Fruit fly (Drosophila melanogaster) whole organism, embryonic: ENCODE data around the gene CG8460.
A peak's percentile ranks its signal among the peaks of the same experiment; 100 is the strongest.

ENCODE experiments used
- Atf6 ChIP-seq: fragments of 200-800 bp; sonication (Bioruptor generic); IDR thresholded peaks from 2 replicates; pipeline ENCODE4 v1.3.6; 2022; ENCODE audit warnings: missing biosample characterization, missing genetic modification characterization
- B-H2 ChIP-seq: fragments of 200-800 bp; sonication (Bioruptor generic); optimal IDR thresholded peaks from 2 replicates; lab custom pipeline; 2018; ENCODE audit warnings: missing biosample characterization, mild to moderate bottlenecking, missing genetic modification characterization
- Blimp-1 ChIP-seq: fragments of 200-800 bp; sonication (Bioruptor generic); optimal IDR thresholded peaks from 3 replicates; lab custom pipeline; 2018; ENCODE audit warnings: missing biosample characterization, missing genetic modification characterization, mild to moderate bottlenecking, moderate library complexity, missing genetic modification reagents
- CG10267 ChIP-seq: fragments of 200-800 bp; sonication (Bioruptor generic); optimal IDR thresholded peaks from 2 replicates; lab custom pipeline; 2018; ENCODE audit warnings: missing biosample characterization, mild to moderate bottlenecking, missing genetic modification characterization, moderate library complexity
- CG12071 ChIP-seq: fragments of 200-800 bp; sonication (Bioruptor generic); optimal IDR thresholded peaks from 3 replicates; lab custom pipeline; 2018; ENCODE audit warnings: missing biosample characterization, mild to moderate bottlenecking, missing genetic modification characterization
- CG13287 ChIP-seq: fragments of 200-800 bp; sonication (Bioruptor generic); IDR thresholded peaks from 2 replicates; pipeline ENCODE4 v1.3.6; 2022; ENCODE audit warnings: missing biosample characterization, missing genetic modification characterization; ENCODE audit not compliant: partially characterized antibody
- CG13624 ChIP-seq: fragments of 200-800 bp; sonication (Bioruptor generic); optimal IDR thresholded peaks from 2 replicates; lab custom pipeline; 2016; ENCODE audit warnings: missing biosample characterization, missing genetic modification characterization
- CG15269 ChIP-seq: fragments of 200-800 bp; sonication (Bioruptor generic); optimal IDR thresholded peaks from 2 replicates; lab custom pipeline; 2018; ENCODE audit warnings: missing biosample characterization, mild to moderate bottlenecking, missing genetic modification characterization, moderate library complexity
- CG1602 ChIP-seq: fragments of 200-800 bp; sonication (Bioruptor generic); optimal IDR thresholded peaks from 3 replicates; lab custom pipeline; 2016; ENCODE audit warnings: missing biosample characterization, missing genetic modification characterization
- CG2199 ChIP-seq: fragments of 200-800 bp; sonication (Bioruptor generic); IDR thresholded peaks from 3 replicates; pipeline ENCODE4 v1.3.6; 2022; ENCODE audit warnings: missing biosample characterization, missing genetic modification characterization
- CG32772 ChIP-seq: fragments of 200-800 bp; sonication (Bioruptor generic); IDR thresholded peaks from 2 replicates; pipeline ENCODE4 v1.3.6; 2022; ENCODE audit warnings: missing biosample characterization, missing genetic modification characterization
- CG34422 ChIP-seq: fragments of 200-800 bp; sonication (Bioruptor generic); IDR thresholded peaks from 3 replicates; pipeline ENCODE4 v1.3.6; 2022; ENCODE audit warnings: missing biosample characterization, missing genetic modification characterization
- CG6175 ChIP-seq: fragments of 200-800 bp; sonication (Bioruptor generic); IDR thresholded peaks from 3 replicates; pipeline ENCODE4 v1.3.6; 2022; ENCODE audit warnings: missing biosample characterization, missing genetic modification characterization
- CG6254 ChIP-seq: fragments of 200-800 bp; sonication (Bioruptor generic); optimal IDR thresholded peaks from 3 replicates; lab custom pipeline; 2017; ENCODE audit warnings: mild to moderate bottlenecking, missing biosample characterization, missing genetic modification reagents, missing genetic modification characterization
- CG7963 ChIP-seq: fragments of 200-800 bp; sonication (Bioruptor generic); IDR thresholded peaks from 3 replicates; pipeline ENCODE4 v1.3.6; 2022; ENCODE audit warnings: missing biosample characterization, missing genetic modification characterization; ENCODE audit not compliant: partially characterized antibody
- CG8089 ChIP-seq: fragments of 200-800 bp; sonication (Bioruptor generic); optimal IDR thresholded peaks from 3 replicates; lab custom pipeline; 2016; ENCODE audit warnings: missing biosample characterization, missing genetic modification characterization
- CG8924 ChIP-seq: fragments of 200-800 bp; optimal IDR thresholded peaks from 3 replicates; lab custom pipeline; 2019; ENCODE audit warnings: missing biosample characterization, mild to moderate bottlenecking, missing genetic modification characterization, moderate library complexity
- CG9609 ChIP-seq: fragments of 200-800 bp; sonication (Bioruptor generic); optimal IDR thresholded peaks from 3 replicates; lab custom pipeline; 2016; ENCODE audit warnings: missing biosample characterization, missing genetic modification characterization
- Drgx ChIP-seq: fragments of 200-800 bp; sonication (Bioruptor generic); IDR thresholded peaks from 2 replicates; pipeline ENCODE4 v1.3.6; 2022; ENCODE audit warnings: missing biosample characterization, missing genetic modification characterization
- Eip74EF ChIP-seq, 2 experiments: fragments of 200-800 bp in 1 of 2; fragments of >200 bp in 1 of 2; sonication (Bioruptor generic) in 1 of 2; optimal IDR thresholded peaks; 2 replicates each; lab custom pipeline; 2017 to 2019; ENCODE audit warnings: missing biosample characterization in 2 of 2, missing genetic modification characterization in 2 of 2, mild to moderate bottlenecking in 1 of 2, moderate library complexity in 1 of 2
- Fer1 ChIP-seq: fragments of 200-800 bp; sonication (Bioruptor generic); optimal IDR thresholded peaks from 2 replicates; lab custom pipeline; 2017; ENCODE audit warnings: missing biosample characterization, mild to moderate bottlenecking, missing genetic modification characterization
- Hmr ChIP-seq: fragments of 200-800 bp; sonication (Bioruptor generic); optimal IDR thresholded peaks from 3 replicates; lab custom pipeline; 2017; ENCODE audit warnings: mild to moderate bottlenecking, missing biosample characterization, missing genetic modification reagents, missing genetic modification characterization
- Med ChIP-seq: fragments of 200-800 bp; sonication (Bioruptor generic); peaks from one replicate; lab custom pipeline; 2016; ENCODE audit warnings: missing biosample characterization, missing genetic modification characterization, mild to moderate bottlenecking, inconsistent platforms, moderate library complexity
- NK7.1 ChIP-seq: fragments of 200-800 bp; sonication (Bioruptor generic); optimal IDR thresholded peaks from 3 replicates; lab custom pipeline; 2016; ENCODE audit warnings: missing biosample characterization, missing genetic modification characterization
- Nf-YB ChIP-seq: fragments of 200-800 bp; sonication (Bioruptor generic); optimal IDR thresholded peaks from 3 replicates; lab custom pipeline; 2019; ENCODE audit warnings: missing biosample characterization, mild to moderate bottlenecking, missing genetic modification characterization, moderate library complexity
- Vsx1 ChIP-seq: fragments of 200-800 bp; sonication (Bioruptor generic); optimal IDR thresholded peaks from 2 replicates; lab custom pipeline; 2017; ENCODE audit warnings: missing biosample characterization, mild to moderate bottlenecking, missing genetic modification characterization, missing genetic modification reagents
- al ChIP-seq: fragments of 200-800 bp; sonication (Bioruptor generic); IDR thresholded peaks from 2 replicates; pipeline ENCODE4 v1.3.6; 2022; ENCODE audit warnings: missing biosample characterization, missing genetic modification characterization
- ase ChIP-seq: fragments of 200-800 bp; sonication (Bioruptor generic); IDR thresholded peaks from 3 replicates; pipeline ENCODE4 v1.3.6; 2022; ENCODE audit warnings: missing biosample characterization, missing genetic modification characterization
- bigmax ChIP-seq: fragments of 200-800 bp; sonication (Bioruptor generic); optimal IDR thresholded peaks from 2 replicates; lab custom pipeline; 2018; ENCODE audit warnings: missing biosample characterization, mild to moderate bottlenecking, missing genetic modification characterization
- bowl ChIP-seq: fragments of 200-800 bp; sonication (Bioruptor generic); IDR thresholded peaks from 2 replicates; pipeline ENCODE4 v1.3.6; 2022; ENCODE audit warnings: missing biosample characterization, missing genetic modification characterization
- chinmo ChIP-seq: fragments of 200-800 bp; sonication (Bioruptor generic); IDR thresholded peaks from 4 replicates; pipeline ENCODE4 v1.3.6; 2022; ENCODE audit warnings: missing biosample characterization, missing genetic modification characterization; ENCODE audit not compliant: partially characterized antibody
- chn ChIP-seq: fragments of 200-800 bp; sonication (Bioruptor generic); optimal IDR thresholded peaks from 2 replicates; lab custom pipeline; 2016; ENCODE audit warnings: missing biosample characterization, missing genetic modification characterization
- fru ChIP-seq: fragments of >200 bp; optimal IDR thresholded peaks from 2 replicates; lab custom pipeline; 2017
- hb ChIP-seq: fragments of 200-800 bp; sonication (Bioruptor generic); IDR thresholded peaks from 3 replicates; pipeline ENCODE4 v1.3.6; 2022; ENCODE audit warnings: missing biosample characterization, missing genetic modification characterization; ENCODE audit not compliant: partially characterized antibody
- hkb ChIP-seq, 2 experiments: fragments of 200-800 bp in 1 of 2; fragments of >200 bp in 1 of 2; sonication (Bioruptor generic) in 1 of 2; IDR thresholded peaks in 1 of 2; optimal IDR thresholded peaks in 1 of 2; 2 replicates each; pipeline versions ENCODE4 v1.3.6 to Lab custom; 2017 to 2022; ENCODE audit warnings: missing biosample characterization in 1 of 2, missing genetic modification characterization in 1 of 2
- insv ChIP-seq, 2 experiments: fragments of 200-800 bp; sonication (Bioruptor generic); optimal IDR thresholded peaks; 3 replicates each; lab custom pipeline; 2016 to 2018; ENCODE audit warnings: missing biosample characterization in 2 of 2, missing genetic modification characterization in 2 of 2
- kay ChIP-seq: fragments of 200-800 bp; sonication (Bioruptor generic); optimal IDR thresholded peaks from 2 replicates; lab custom pipeline; 2016; ENCODE audit warnings: missing biosample characterization, missing genetic modification characterization
- lab ChIP-seq: fragments of 200-800 bp; sonication (Bioruptor generic); optimal IDR thresholded peaks from 3 replicates; lab custom pipeline; 2017; ENCODE audit warnings: missing biosample characterization, missing genetic modification characterization, mild to moderate bottlenecking, moderate library complexity, missing genetic modification reagents
- pnt ChIP-seq: fragments of 200-800 bp; sonication (Bioruptor generic); optimal IDR thresholded peaks from 3 replicates; lab custom pipeline; 2016; ENCODE audit warnings: missing biosample characterization, missing genetic modification characterization
- pzg ChIP-seq: fragments of 200-800 bp; sonication (Bioruptor generic); optimal IDR thresholded peaks from 3 replicates; lab custom pipeline; 2018; ENCODE audit warnings: missing biosample characterization, mild to moderate bottlenecking, missing genetic modification characterization, moderate library complexity
- row ChIP-seq: fragments of 200-800 bp; sonication (Bioruptor generic); IDR thresholded peaks from 3 replicates; pipeline ENCODE4 v1.3.6; 2022; ENCODE audit warnings: missing biosample characterization, missing genetic modification characterization
- sd ChIP-seq: fragments of 200-800 bp; sonication (Bioruptor generic); optimal IDR thresholded peaks from 3 replicates; lab custom pipeline; 2018; ENCODE audit warnings: missing biosample characterization, mild to moderate bottlenecking, missing genetic modification characterization, moderate library complexity
- sens ChIP-seq: fragments of 200-800 bp; sonication (Bioruptor generic); peaks from one replicate; lab custom pipeline; 2016; ENCODE audit warnings: missing biosample characterization, missing genetic modification characterization
- sob ChIP-seq: fragments of 200-800 bp; sonication (Bioruptor generic); IDR thresholded peaks from 2 replicates; pipeline ENCODE4 v1.3.6; 2022; ENCODE audit warnings: missing biosample characterization, missing genetic modification characterization
- sug ChIP-seq: fragments of 200-800 bp; optimal IDR thresholded peaks from 2 replicates; lab custom pipeline; 2019; ENCODE audit warnings: missing biosample characterization, mild to moderate bottlenecking, missing genetic modification characterization, moderate library complexity
- tgo ChIP-seq: fragments of 200-800 bp; sonication (Bioruptor generic); IDR thresholded peaks from 3 replicates; pipeline ENCODE4 v1.3.6; 2022; ENCODE audit warnings: missing biosample characterization, missing genetic modification characterization
- unc-4 ChIP-seq: fragments of 200-800 bp; sonication (Bioruptor generic); IDR thresholded peaks from 2 replicates; pipeline ENCODE4 v1.3.6; 2022; ENCODE audit warnings: missing biosample characterization, missing genetic modification characterization; ENCODE audit not compliant: partially characterized antibody
- vvl ChIP-seq: fragments of 200-800 bp; sonication (Bioruptor generic); IDR thresholded peaks from 2 replicates; pipeline ENCODE4 v1.3.6; 2022; ENCODE audit warnings: missing biosample characterization, missing genetic modification characterization
- yki ChIP-seq: fragments of >200 bp; optimal IDR thresholded peaks from 3 replicates; lab custom pipeline; 2018
- z ChIP-seq: fragments of 200-800 bp; sonication (Bioruptor generic); IDR thresholded peaks from 3 replicates; pipeline ENCODE4 v1.3.6; 2022; ENCODE audit warnings: missing biosample characterization, missing genetic modification characterization

The CG8460 gene

dm6 chr2L:8148514-8149085 is 48.4 kb upstream of the CG8460 start (continued):
- TF ChIP-seq chn (GFP tag; lab: Kevin White, UChicago) = no peak
- 0 out of 2 replicates have a peak, but pooled peaks have one; percentile 11 for TF ChIP-seq CG13287
- peak; percentile 23; the same call in 1 of the 2 replicates for TF ChIP-seq Drgx (GFP tag; lab: Robert Waterston, UW)
- TF ChIP-seq z (GFP tag; lab: Robert Waterston, UW) = peak; percentile 92
- no peak for TF ChIP-seq hkb (optimal IDR thresholded peaks at IDR 0.05; lab: Kevin White, UChicago)
- TF ChIP-seq hkb (GFP tag; IDR thresholded peaks at IDR 0.05; lab: Robert Waterston, UW) = no peak
- TF ChIP-seq Med (GFP tag; lab: Kevin White, UChicago) = peak; percentile 77
- 0 out of 3 replicates have a peak, but pooled peaks have one; percentile 42 for TF ChIP-seq CG2199 (GFP tag; lab: Robert Waterston, UW)
- TF ChIP-seq insv (GFP tag; optimal IDR thresholded peaks at IDR 0.05; lab: Kevin White, UChicago) = peak in 1 of 2 experiments; percentile 62
- peak in 1 of 2 experiments; percentile 12 for TF ChIP-seq Eip74EF (GFP tag; optimal IDR thresholded peaks at IDR 0.05; lab: Kevin White, UChicago)
- TF ChIP-seq Atf6 (GFP tag; lab: Robert Waterston, UW) = peak; percentile 13; the same call in 1 of the 2 replicates
- no peak for TF ChIP-seq pnt (GFP tag; lab: Kevin White, UChicago)
- peak; percentile 4 for TF ChIP-seq Hmr (GFP tag; lab: Kevin White, UChicago)
- TF ChIP-seq sens (GFP tag; lab: Kevin White, UChicago) = peak; percentile 13
- TF ChIP-seq B-H2 (GFP tag; lab: Kevin White, UChicago) = peak; percentile 19
- TF ChIP-seq vvl (GFP tag; lab: Robert Waterston, UW) = peak; percentile 49; the same call in 1 of the 2 replicates
- peak; percentile 18 for TF ChIP-seq Fer1
- TF ChIP-seq CG34422 (GFP tag; lab: Robert Waterston, UW) = no peak
- no peak for TF ChIP-seq CG1602 (GFP tag; lab: Kevin White, UChicago)
- TF ChIP-seq kay (GFP tag; lab: Kevin White, UChicago) = no peak
- TF ChIP-seq CG6175 (GFP tag; lab: Robert Waterston, UW) = peak; percentile 95
- TF ChIP-seq chinmo = peak; percentile 84
- 0 out of 2 replicates have a peak, but pooled peaks have one; percentile 9 for TF ChIP-seq sob (GFP tag; lab: Robert Waterston, UW)
- TF ChIP-seq CG6254 (GFP tag; lab: Kevin White, UChicago) = no peak
- TF ChIP-seq CG12071 (GFP tag; lab: Kevin White, UChicago) = peak; percentile 36
- 0 out of 2 replicates have a peak, but pooled peaks have one; percentile 37 for TF ChIP-seq unc-4 (GFP tag; lab: Robert Waterston, UW)
- TF ChIP-seq Blimp-1 (GFP tag; lab: Kevin White, UChicago) = peak; percentile 92
- peak; percentile 6 for TF ChIP-seq lab (GFP tag; lab: Kevin White, UChicago)
- peak; percentile 5 for TF ChIP-seq sug (tag; lab: Kevin White, UChicago)
- TF ChIP-seq CG8924 = peak; percentile 9
- peak; percentile 11 for TF ChIP-seq sd (tag; lab: Kevin White, UChicago)
- TF ChIP-seq hb (GFP tag; lab: Robert Waterston, UW) = no peak

- TF ChIP-seq CG7963 (no peak), CG10267 (tag; lab: Kevin White, UChicago) (peak; percentile 60), al (GFP tag; lab: Robert Waterston, UW) (peak; percentile 37; the same call in 1 of the 2 replicates), CG13624 (GFP tag; lab: Kevin White, UChicago) (peak; percentile 87), pzg (GFP tag; lab: Kevin White, UChicago) (peak; percentile 76), Nf-YB (GFP tag; lab: Kevin White, UChicago) (no peak), fru (lab: Kevin White, UChicago) (no peak), NK7.1 (GFP tag; lab: Kevin White, UChicago) (peak; percentile 51), Vsx1 (GFP tag; lab: Kevin White, UChicago) (peak; percentile 42), bigmax (GFP tag; lab: Kevin White, UChicago) (no peak), tgo (GFP tag; lab: Robert Waterston, UW) (peak; percentile 18; the same call in 1 of the 3 replicates), bowl (GFP tag; lab: Robert Waterston, UW) (no peak), CG8089 (GFP tag; lab: Kevin White, UChicago) (peak; percentile 28), ase (0 out of 3 replicates have a peak, but pooled peaks have one; percentile 47), yki (lab: Kevin White, UChicago) (no peak), CG15269 (tag; lab: Kevin White, UChicago) (peak; percentile 62), CG9609 (GFP tag; lab: Kevin White, UChicago) (peak; percentile 41), CG32772 (peak; percentile 67; the same call in 1 of the 2 replicates), row (GFP tag; lab: Robert Waterston, UW) (peak; percentile 87)
Measured at dm6 chr2L:8156682-8157081, 40.3 kb upstream of the CG8460 start.
